Fruit fly (Drosophila melanogaster) whole organism, adult: Measurements from ENCODE around the gene RpL9.

Experiments used
- CG14711 ChIP-seq: fragments of 200-800 bp; sonication (Bioruptor generic); optimal IDR thresholded peaks from 2 replicates; lab custom pipeline; 2018; ENCODE audit warnings: missing biosample characterization, mild to moderate bottlenecking, missing genetic modification characterization, moderate library complexity
- CG5204 ChIP-seq: fragments of 200-800 bp; sonication (Bioruptor generic); optimal IDR thresholded peaks from 2 replicates; lab custom pipeline; 2016; ENCODE audit warnings: missing biosample characterization, missing genetic modification characterization
- Hr96 ChIP-seq: fragments of 200-800 bp; sonication (Bioruptor generic); optimal IDR thresholded peaks from 2 replicates; lab custom pipeline; 2016; ENCODE audit warnings: missing biosample characterization, missing genetic modification characterization
- kay ChIP-seq: fragments of 200-800 bp; sonication (Bioruptor generic); peaks from one replicate; lab custom pipeline; 2016; ENCODE audit warnings: missing biosample characterization, missing genetic modification characterization, borderline replicate concordance

DNA sequence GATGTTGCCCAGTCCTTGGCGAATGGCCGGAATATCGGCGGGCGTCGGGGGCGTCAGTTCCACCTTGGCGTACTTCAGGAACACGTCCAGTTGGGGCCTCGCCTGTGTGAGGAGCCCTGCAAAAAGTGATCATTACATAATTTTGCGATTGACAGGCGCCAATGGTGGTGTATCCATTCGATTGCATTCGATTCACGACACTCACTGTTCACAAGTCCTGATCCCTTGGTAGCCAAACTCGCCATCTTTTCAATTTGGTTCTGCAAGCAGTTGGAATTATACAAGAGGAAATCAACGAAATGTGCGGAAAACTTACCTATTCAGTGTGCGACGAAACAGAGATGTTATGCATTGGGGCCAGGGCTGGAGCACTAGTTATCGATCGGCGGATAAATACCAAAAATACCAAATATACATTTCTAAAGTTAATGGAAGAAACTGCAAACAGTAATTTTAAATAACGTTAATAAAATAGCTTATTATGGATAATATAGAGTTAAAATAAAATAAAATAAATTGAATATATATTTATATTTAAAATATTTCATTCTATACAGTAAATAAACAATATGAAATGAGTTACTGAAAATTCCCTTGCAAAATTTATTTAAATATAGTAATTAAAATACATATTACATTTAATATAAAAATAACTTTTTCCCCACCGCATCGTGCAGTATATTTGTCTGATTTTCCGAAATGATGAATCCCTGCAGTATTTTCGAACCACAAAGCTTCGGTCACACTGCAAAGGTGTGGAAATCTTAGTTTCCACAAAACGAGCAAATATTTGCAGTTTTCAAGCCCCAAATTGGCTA, 27.7 kb downstream of the RpL9 start, which contains the start of the genes ATPsynG and SCAR:
- TF ChIP-seq CG5204 (GFP tag; lab: Kevin White, UChicago) = no peak
- no peak for TF ChIP-seq kay (GFP tag; lab: Kevin White, UChicago)
- no peak for TF ChIP-seq CG14711 (tag; lab: Kevin White, UChicago)
- no peak for TF ChIP-seq Hr96 (GFP tag; lab: Kevin White, UChicago)
